Worm (Caenorhabditis elegans) whole organism, midembryonic: ENCODE results near the gene clec-139.

Source experiments
- T22C8.4 ChIP-seq: fragments of 200-800 bp; sonication (Bioruptor generic); IDR thresholded peaks from 2 replicates; pipeline ENCODE4 v1.3.6; 2022; ENCODE audit warnings: missing genetic modification characterization, missing compliant biosample characterization
- cog-1 ChIP-seq: sonication (generic microtip); optimal IDR thresholded peaks from 2 replicates; lab custom pipeline; 2016; ENCODE audit warnings: missing genetic modification characterization, missing compliant biosample characterization
- flt-1 ChIP-seq: fragments of 200-800 bp; sonication (Bioruptor generic); IDR thresholded peaks from 2 replicates; pipeline ENCODE4 v1.3.6; 2022; ENCODE audit warnings: missing genetic modification characterization, missing compliant biosample characterization
- klf-2 ChIP-seq: fragments of 200-800 bp; sonication (Bioruptor generic); conservative IDR thresholded peaks from 2 replicates; pipeline ENCODE4 v1.3.6; 2022; ENCODE audit warnings: missing genetic modification reagents, missing genetic modification characterization, missing compliant biosample characterization
- med-1 ChIP-seq: sonication (generic microtip); optimal IDR thresholded peaks from 2 replicates; lab custom pipeline; 2017; ENCODE audit warnings: missing genetic modification characterization, mild to moderate bottlenecking, missing compliant biosample characterization, antibody characterized with exemption, missing genetic modification reagents; ENCODE audit not compliant: insufficient read depth
- ref-1 ChIP-seq: fragments of 200-800 bp; sonication (Bioruptor generic); conservative IDR thresholded peaks from 2 replicates; pipeline ENCODE4 v1.3.6; 2022; ENCODE audit warnings: missing genetic modification reagents, missing genetic modification characterization, missing compliant biosample characterization
- tab-1 ChIP-seq: fragments of 200-800 bp; sonication (Bioruptor generic); IDR thresholded peaks from 2 replicates; pipeline ENCODE4 v1.3.6; 2022; ENCODE audit warnings: missing genetic modification characterization, missing compliant biosample characterization
- ztf-23 ChIP-seq: fragments of 200-800 bp; sonication (Bioruptor generic); IDR thresholded peaks from 2 replicates; pipeline ENCODE4 v1.3.6; 2022; ENCODE audit warnings: missing genetic modification reagents, missing genetic modification characterization, missing compliant biosample characterization
- ztf-29 ChIP-seq: fragments of 200-800 bp; sonication (Bioruptor generic); IDR thresholded peaks from 2 replicates; pipeline ENCODE4 v1.3.6; 2022; ENCODE audit warnings: missing genetic modification reagents, missing genetic modification characterization, missing compliant biosample characterization

The clec-139 gene

ce11 chrII:4604149-4604548, 17.4 kb downstream of the clec-139 start:
- TF ChIP-seq T22C8.4 (GFP tag; lab: Robert Waterston, UW) (no peak), klf-2 (GFP tag; lab: Robert Waterston, UW) (no peak), ztf-29 (GFP tag; lab: Robert Waterston, UW) (no peak), ztf-23 (GFP tag; lab: Robert Waterston, UW) (no peak), ref-1 (GFP tag; lab: Robert Waterston, UW) (no peak), tab-1 (GFP tag; lab: Robert Waterston, UW) (no peak), cog-1 (tag; lab: Kevin White, UChicago) (no peak), med-1 (GFP tag; lab: Kevin White, UChicago) (no peak), flt-1 (GFP tag; lab: Robert Waterston, UW) (no peak)

DNA sequence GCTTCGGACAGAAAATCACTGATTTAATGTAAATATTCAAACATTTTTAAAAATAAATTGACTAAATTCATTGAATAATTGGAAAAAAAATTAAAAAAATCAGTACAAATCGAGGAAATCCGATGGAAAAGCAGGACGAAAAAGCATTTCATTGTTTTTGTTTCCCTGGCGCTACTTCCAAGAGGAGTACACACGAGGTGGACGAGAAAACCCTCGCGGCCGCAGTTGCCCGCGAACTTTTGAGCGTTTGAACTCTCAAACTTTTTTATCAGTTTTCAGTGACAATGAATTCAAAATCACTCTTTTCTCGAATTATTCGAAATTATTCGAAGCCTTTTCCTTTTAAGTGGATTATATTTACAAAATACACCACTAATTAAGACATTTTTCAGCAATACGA, 18.5 kb downstream of the clec-139 start, which contains the start of gene F35D11.4:
F35D11.4 (plus strand) TSS at position 393 of the 400 bp plus-strand sequence.
- peak; percentile 67; the same call in 1 of the 2 replicates for TF ChIP-seq flt-1 (GFP tag; lab: Robert Waterston, UW)
- TF ChIP-seq T22C8.4 (GFP tag; lab: Robert Waterston, UW): no peak

DNA sequence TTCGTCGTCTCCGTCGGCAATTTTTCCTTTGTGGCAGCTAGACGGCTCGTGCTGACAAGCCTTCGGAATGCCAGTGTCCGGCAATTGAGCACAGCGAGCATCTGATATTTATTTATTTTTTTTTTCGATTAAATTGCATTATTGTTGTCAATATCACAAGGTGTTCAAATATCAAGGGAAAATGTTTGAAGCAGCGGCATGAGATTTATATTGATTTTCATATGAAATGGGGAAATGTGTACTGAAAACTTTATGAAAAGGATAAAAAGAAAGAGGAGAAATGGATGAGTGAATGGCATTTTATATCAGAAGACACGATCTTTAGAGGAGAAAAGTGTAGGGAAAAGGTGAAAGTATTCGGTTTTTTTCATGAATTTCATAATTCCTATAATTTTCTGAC, 19.0 kb downstream of the clec-139 start, which contains the start of gene coa-3:
coa-3 (minus strand) TSS at position 101 of the 400 bp plus-strand sequence.
- TF ChIP-seq tab-1 (GFP tag; lab: Robert Waterston, UW) (no peak), cog-1 (tag; lab: Kevin White, UChicago) (no peak), klf-2 (GFP tag; lab: Robert Waterston, UW) (no peak), ztf-29 (GFP tag; lab: Robert Waterston, UW) (no peak), med-1 (GFP tag; lab: Kevin White, UChicago) (no peak), ztf-23 (GFP tag; lab: Robert Waterston, UW) (no peak), T22C8.4 (GFP tag; lab: Robert Waterston, UW) (no peak), flt-1 (GFP tag; lab: Robert Waterston, UW) (no peak), ref-1 (GFP tag; lab: Robert Waterston, UW) (no peak)

DNA sequence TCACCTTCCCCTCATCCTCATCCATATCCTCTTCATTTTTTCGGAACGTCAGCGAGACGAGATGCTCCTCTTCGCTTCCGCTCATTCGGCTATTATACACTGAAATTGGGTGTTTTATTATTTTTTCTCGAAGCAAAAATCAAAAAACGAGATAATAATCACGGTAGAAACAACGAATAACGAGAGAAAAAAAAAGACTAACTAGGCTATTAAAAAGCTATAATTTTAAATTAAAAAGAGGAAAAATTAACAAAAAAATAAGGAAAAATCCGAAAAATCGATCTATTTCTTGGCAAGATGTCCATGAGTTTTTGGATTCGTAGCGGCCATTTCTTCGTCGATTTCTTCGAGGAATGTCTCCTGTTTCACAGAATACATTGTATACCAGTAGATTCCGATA, 20.3 kb downstream of the clec-139 start, which contains the start of gene ipla-1:
ipla-1 (minus strand) TSS at position 101 of the 400 bp plus-strand sequence.
- TF ChIP-seq tab-1 (GFP tag; lab: Robert Waterston, UW) (no peak), cog-1 (tag; lab: Kevin White, UChicago) (no peak), ztf-23 (GFP tag; lab: Robert Waterston, UW) (no peak), med-1 (GFP tag; lab: Kevin White, UChicago) (no peak), ref-1 (GFP tag; lab: Robert Waterston, UW) (no peak), flt-1 (GFP tag; lab: Robert Waterston, UW) (no peak), T22C8.4 (GFP tag; lab: Robert Waterston, UW) (no peak), ztf-29 (GFP tag; lab: Robert Waterston, UW) (no peak), klf-2 (GFP tag; lab: Robert Waterston, UW) (no peak)

DNA sequence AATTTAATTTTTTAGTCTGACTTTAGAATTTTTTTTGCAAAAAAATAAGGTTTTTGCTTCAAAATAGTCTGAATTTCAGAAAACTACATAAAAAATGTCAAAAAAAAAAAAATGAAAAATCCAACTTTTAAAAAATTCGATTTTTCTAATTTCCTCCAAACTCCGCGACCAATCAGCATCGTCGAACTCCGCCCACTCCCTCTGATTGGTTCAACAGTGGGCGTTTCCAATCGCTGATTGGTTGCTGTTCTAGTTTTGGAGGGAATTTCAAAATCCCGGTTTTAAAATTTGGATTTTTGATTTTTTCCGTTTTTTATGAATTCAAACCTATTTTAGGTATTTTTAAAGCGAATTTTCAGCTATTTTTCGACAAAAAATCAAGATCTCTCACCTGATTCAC, 20.7 kb downstream of the clec-139 start:
- no peak for TF ChIP-seq ztf-29 (GFP tag; lab: Robert Waterston, UW)
- TF ChIP-seq ref-1 (GFP tag; lab: Robert Waterston, UW): no peak
- TF ChIP-seq klf-2 (GFP tag; lab: Robert Waterston, UW): no peak
- TF ChIP-seq tab-1 (GFP tag; lab: Robert Waterston, UW): no peak
- TF ChIP-seq flt-1 (GFP tag; lab: Robert Waterston, UW): no peak
- TF ChIP-seq cog-1 (tag; lab: Kevin White, UChicago): no peak
- TF ChIP-seq ztf-23 (GFP tag; lab: Robert Waterston, UW): no peak
- no peak for TF ChIP-seq med-1 (GFP tag; lab: Kevin White, UChicago)
- no peak for TF ChIP-seq T22C8.4 (GFP tag; lab: Robert Waterston, UW)

ce11 chrII:4600276-4600675, 21.3 kb downstream of the clec-139 start:
- no peak for TF ChIP-seq tab-1 (GFP tag; lab: Robert Waterston, UW)
- no peak for TF ChIP-seq med-1 (GFP tag; lab: Kevin White, UChicago)
- TF ChIP-seq cog-1 (tag; lab: Kevin White, UChicago): no peak
- no peak for TF ChIP-seq ztf-23 (GFP tag; lab: Robert Waterston, UW)
- TF ChIP-seq T22C8.4 (GFP tag; lab: Robert Waterston, UW): no peak
- TF ChIP-seq ref-1 (GFP tag; lab: Robert Waterston, UW): no peak
- no peak for TF ChIP-seq flt-1 (GFP tag; lab: Robert Waterston, UW)
- no peak for TF ChIP-seq klf-2 (GFP tag; lab: Robert Waterston, UW)
- TF ChIP-seq ztf-29 (GFP tag; lab: Robert Waterston, UW): no peak

DNA sequence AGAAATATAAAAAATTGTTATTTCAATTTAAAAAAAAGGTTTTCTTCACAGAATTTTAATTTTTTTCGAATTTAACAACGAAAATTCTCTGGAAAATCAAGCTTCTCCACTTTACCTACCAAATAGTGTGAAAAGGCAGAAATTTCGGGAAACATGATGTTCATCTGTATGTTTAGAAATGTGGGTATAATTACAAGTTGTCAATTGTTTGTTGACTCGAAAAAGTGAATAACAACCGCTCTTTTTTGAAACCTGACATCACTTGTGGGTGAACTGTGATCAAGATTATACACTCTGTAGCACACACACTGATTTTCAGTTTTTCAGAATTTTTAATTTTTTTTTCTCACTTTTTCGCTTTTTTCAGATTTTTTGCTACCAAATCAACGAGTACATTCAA, 21.7 kb downstream of the clec-139 start:
- no peak for TF ChIP-seq T22C8.4 (GFP tag; lab: Robert Waterston, UW)
- no peak for TF ChIP-seq tab-1 (GFP tag; lab: Robert Waterston, UW)
- TF ChIP-seq klf-2 (GFP tag; lab: Robert Waterston, UW): no peak
- no peak for TF ChIP-seq ref-1 (GFP tag; lab: Robert Waterston, UW)
- no peak for TF ChIP-seq med-1 (GFP tag; lab: Kevin White, UChicago)
- TF ChIP-seq cog-1 (tag; lab: Kevin White, UChicago): no peak
- TF ChIP-seq ztf-29 (GFP tag; lab: Robert Waterston, UW): no peak
- no peak for TF ChIP-seq ztf-23 (GFP tag; lab: Robert Waterston, UW)
- no peak for TF ChIP-seq flt-1 (GFP tag; lab: Robert Waterston, UW)

DNA sequence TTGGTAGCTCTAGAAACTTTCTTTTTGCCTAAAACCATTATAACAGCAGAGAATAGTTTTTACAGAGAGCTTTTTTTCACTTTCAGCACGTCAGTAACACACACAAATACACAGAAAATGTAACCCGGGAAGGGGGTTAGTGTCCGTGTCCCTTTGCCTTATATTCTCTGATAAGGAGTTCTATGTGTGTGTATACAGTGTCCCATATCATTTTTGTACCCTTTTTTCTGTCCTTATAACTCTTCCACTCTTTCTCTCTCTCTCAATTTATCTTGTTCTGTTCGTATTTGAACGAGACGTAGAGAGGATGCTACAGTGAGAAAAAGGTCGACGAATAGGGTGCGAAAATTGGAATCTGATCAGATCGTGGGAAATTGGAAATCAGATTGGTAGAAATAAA, 22.7 kb downstream of the clec-139 start:
- TF ChIP-seq T22C8.4 (GFP tag; lab: Robert Waterston, UW) (no peak), ref-1 (GFP tag; lab: Robert Waterston, UW) (no peak), ztf-23 (GFP tag; lab: Robert Waterston, UW) (0 out of 2 replicates have a peak, but pooled peaks have one; percentile 28), tab-1 (GFP tag; lab: Robert Waterston, UW) (no peak)

- TF ChIP-seq flt-1 (GFP tag; lab: Robert Waterston, UW) (no peak), med-1 (GFP tag; lab: Kevin White, UChicago) (no peak), T22C8.4 (GFP tag; lab: Robert Waterston, UW) (no peak), cog-1 (tag; lab: Kevin White, UChicago) (no peak), tab-1 (GFP tag; lab: Robert Waterston, UW) (no peak), ztf-23 (GFP tag; lab: Robert Waterston, UW) (no peak), klf-2 (GFP tag; lab: Robert Waterston, UW) (no peak), ref-1 (GFP tag; lab: Robert Waterston, UW) (no peak), ztf-29 (GFP tag; lab: Robert Waterston, UW) (no peak)
Measured at ce11 chrII:4597441-4597840, 24.1 kb downstream of the clec-139 start.
